Fruit fly (Drosophila melanogaster) whole organism, embryonic: ENCODE results near the gene ND-MNLL.
A peak's percentile ranks its signal among the peaks of the same experiment; 100 is the strongest.

ENCODE experiments used
- ATbp ChIP-seq: fragments of 200-800 bp; sonication (Bioruptor generic); optimal IDR thresholded peaks from 2 replicates; lab custom pipeline; 2017; ENCODE audit warnings: missing biosample characterization, mild to moderate bottlenecking, missing genetic modification characterization, missing genetic modification reagents
- BEAF-32 ChIP-seq: fragments of 200-800 bp; sonication (Bioruptor generic); optimal IDR thresholded peaks from 3 replicates; lab custom pipeline; 2017; ENCODE audit warnings: missing biosample characterization, missing genetic modification characterization, mild to moderate bottlenecking, moderate library complexity, missing genetic modification reagents
- CG10274 ChIP-seq: fragments of 200-800 bp; sonication (Bioruptor generic); optimal IDR thresholded peaks from 3 replicates; lab custom pipeline; 2017; ENCODE audit warnings: missing biosample characterization, mild to moderate bottlenecking, missing genetic modification characterization
- CG10543 ChIP-seq: fragments of 200-800 bp; sonication (Bioruptor generic); optimal IDR thresholded peaks from 3 replicates; lab custom pipeline; 2017; ENCODE audit warnings: missing biosample characterization, mild to moderate bottlenecking, missing genetic modification characterization, moderate library complexity
- CG11695 ChIP-seq: fragments of 200-800 bp; sonication (Bioruptor generic); IDR thresholded peaks from 3 replicates; pipeline ENCODE4 v1.3.6; 2022; ENCODE audit warnings: missing biosample characterization, missing genetic modification characterization
- CG12104 ChIP-seq: fragments of 200-800 bp; sonication (Bioruptor generic); optimal IDR thresholded peaks from 3 replicates; lab custom pipeline; 2016; ENCODE audit warnings: missing biosample characterization, missing genetic modification characterization
- CG12155 ChIP-seq: fragments of 200-800 bp; sonication (Bioruptor generic); optimal IDR thresholded peaks from 3 replicates; lab custom pipeline; 2016; ENCODE audit warnings: missing biosample characterization, missing genetic modification characterization
- CG12236 ChIP-seq: fragments of 200-800 bp; sonication (Bioruptor generic); optimal IDR thresholded peaks from 2 replicates; lab custom pipeline; 2016; ENCODE audit warnings: missing biosample characterization, missing genetic modification characterization
- CG12744 ChIP-seq: fragments of 200-800 bp; sonication (Bioruptor generic); optimal IDR thresholded peaks from 2 replicates; lab custom pipeline; 2016; ENCODE audit warnings: missing biosample characterization, missing genetic modification characterization
- CG13894 ChIP-seq: fragments of 200-800 bp; sonication (Bioruptor generic); optimal IDR thresholded peaks from 3 replicates; lab custom pipeline; 2018; ENCODE audit warnings: missing biosample characterization, mild to moderate bottlenecking, missing genetic modification characterization, moderate library complexity
- CG14014 ChIP-seq: fragments of 200-800 bp; sonication (Bioruptor generic); IDR thresholded peaks from 2 replicates; pipeline ENCODE4 v1.3.6; 2022; ENCODE audit warnings: missing biosample characterization, missing genetic modification characterization
- CG14710 ChIP-seq: fragments of 200-800 bp; sonication (Bioruptor generic); optimal IDR thresholded peaks from 3 replicates; lab custom pipeline; 2019; ENCODE audit warnings: missing biosample characterization, mild to moderate bottlenecking, missing genetic modification characterization, moderate library complexity
- CG1529 ChIP-seq: fragments of 200-800 bp; sonication (Bioruptor generic); optimal IDR thresholded peaks from 3 replicates; lab custom pipeline; 2018; ENCODE audit warnings: missing biosample characterization, missing genetic modification characterization
- CG17328 ChIP-seq: fragments of 200-800 bp; sonication (Bioruptor generic); IDR thresholded peaks from 2 replicates; pipeline ENCODE4 v1.3.6; 2022; ENCODE audit warnings: missing biosample characterization, missing genetic modification characterization
- CG17385 ChIP-seq: fragments of 200-800 bp; sonication (Bioruptor generic); optimal IDR thresholded peaks from 3 replicates; lab custom pipeline; 2018; ENCODE audit warnings: missing biosample characterization, mild to moderate bottlenecking, missing genetic modification characterization
- CG17912 ChIP-seq: fragments of 200-800 bp; sonication (Bioruptor generic); optimal IDR thresholded peaks from 2 replicates; lab custom pipeline; 2018; ENCODE audit warnings: missing biosample characterization, mild to moderate bottlenecking, missing genetic modification characterization
- CG32772 ChIP-seq: fragments of 200-800 bp; sonication (Bioruptor generic); IDR thresholded peaks from 2 replicates; pipeline ENCODE4 v1.3.6; 2022; ENCODE audit warnings: missing biosample characterization, missing genetic modification characterization
- CG33213 ChIP-seq: fragments of 200-800 bp; sonication (Bioruptor generic); optimal IDR thresholded peaks from 3 replicates; lab custom pipeline; 2016; ENCODE audit warnings: missing biosample characterization, missing genetic modification characterization
- CG5180 ChIP-seq: fragments of 200-800 bp; sonication (Bioruptor generic); optimal IDR thresholded peaks from 3 replicates; lab custom pipeline; 2017; ENCODE audit warnings: missing biosample characterization, missing genetic modification characterization, mild to moderate bottlenecking, moderate library complexity, missing genetic modification reagents
- CG5953 ChIP-seq: fragments of 200-800 bp; sonication (Bioruptor generic); IDR thresholded peaks from 2 replicates; pipeline ENCODE4 v1.3.6; 2022; ENCODE audit warnings: missing biosample characterization, missing genetic modification characterization
- CG6175 ChIP-seq: fragments of 200-800 bp; sonication (Bioruptor generic); IDR thresholded peaks from 3 replicates; pipeline ENCODE4 v1.3.6; 2022; ENCODE audit warnings: missing biosample characterization, missing genetic modification characterization
- CG6254 ChIP-seq: fragments of 200-800 bp; sonication (Bioruptor generic); optimal IDR thresholded peaks from 3 replicates; lab custom pipeline; 2017; ENCODE audit warnings: mild to moderate bottlenecking, missing biosample characterization, missing genetic modification reagents, missing genetic modification characterization
- CG7357 ChIP-seq: fragments of 200-800 bp; sonication (Bioruptor generic); IDR thresholded peaks from 3 replicates; pipeline ENCODE4 v1.3.6; 2022; ENCODE audit warnings: missing biosample characterization, missing genetic modification characterization
- CG7839 ChIP-seq: fragments of 200-800 bp; sonication (Bioruptor generic); optimal IDR thresholded peaks from 3 replicates; lab custom pipeline; 2018; ENCODE audit warnings: missing biosample characterization, mild to moderate bottlenecking, missing genetic modification characterization, moderate library complexity
- CG9437 ChIP-seq: fragments of 200-800 bp; sonication (Bioruptor generic); optimal IDR thresholded peaks from 2 replicates; lab custom pipeline; 2018; ENCODE audit warnings: missing biosample characterization, mild to moderate bottlenecking, missing genetic modification characterization
- CG9609 ChIP-seq: fragments of 200-800 bp; sonication (Bioruptor generic); optimal IDR thresholded peaks from 3 replicates; lab custom pipeline; 2016; ENCODE audit warnings: missing biosample characterization, missing genetic modification characterization
- Camta ChIP-seq: fragments of 200-800 bp; sonication (Bioruptor generic); optimal IDR thresholded peaks from 2 replicates; lab custom pipeline; 2016; ENCODE audit warnings: missing biosample characterization, missing genetic modification characterization
- Dip2 ChIP-seq: fragments of 200-800 bp; sonication (Bioruptor generic); IDR thresholded peaks from 2 replicates; pipeline ENCODE4 v1.3.6; 2022; ENCODE audit warnings: missing biosample characterization, missing genetic modification characterization
- GATAe ChIP-seq: fragments of 200-800 bp; sonication (Bioruptor generic); conservative IDR thresholded peaks from 2 replicates; pipeline ENCODE4 v1.3.6; 2022; ENCODE audit warnings: missing biosample characterization, missing genetic modification characterization
- Gsc ChIP-seq: fragments of 200-800 bp; sonication (Bioruptor generic); IDR thresholded peaks from 2 replicates; pipeline ENCODE4 v1.3.6; 2022; ENCODE audit warnings: missing biosample characterization, missing genetic modification characterization
- H2.0 ChIP-seq: fragments of 200-800 bp; sonication (Bioruptor generic); IDR thresholded peaks from 2 replicates; pipeline ENCODE4 v1.3.6; 2022; ENCODE audit warnings: missing biosample characterization, missing genetic modification characterization
- Hsf ChIP-seq: fragments of 200-800 bp; sonication (Bioruptor generic); optimal IDR thresholded peaks from 3 replicates; lab custom pipeline; 2016; ENCODE audit warnings: missing biosample characterization, missing genetic modification characterization
- MESR4 ChIP-seq: fragments of 200-800 bp; sonication (Bioruptor generic); optimal IDR thresholded peaks from 2 replicates; lab custom pipeline; 2018; ENCODE audit warnings: missing biosample characterization, mild to moderate bottlenecking, missing genetic modification characterization, moderate library complexity
- Med ChIP-seq: fragments of 200-800 bp; sonication (Bioruptor generic); peaks from one replicate; lab custom pipeline; 2016; ENCODE audit warnings: missing biosample characterization, missing genetic modification characterization, mild to moderate bottlenecking, inconsistent platforms, moderate library complexity
- Scr ChIP-seq: fragments of 200-800 bp; sonication (Bioruptor generic); IDR thresholded peaks from 2 replicates; pipeline ENCODE4 v1.3.6; 2022; ENCODE audit warnings: missing biosample characterization, missing genetic modification characterization; ENCODE audit not compliant: partially characterized antibody
- Side ChIP-seq: fragments of 200-800 bp; sonication (Bioruptor generic); optimal IDR thresholded peaks from 2 replicates; lab custom pipeline; 2016; ENCODE audit warnings: missing biosample characterization, missing genetic modification characterization
- Trl ChIP-seq, 3 experiments: fragments of >200 bp in 2 of 3; fragments of 200-800 bp in 1 of 3; sonication (Bioruptor generic) in 1 of 3; optimal IDR thresholded peaks; 2 replicates in 1 of 3; 3 replicates in 2 of 3; lab custom pipeline; 2016 to 2017; ENCODE audit warnings: missing biosample characterization in 1 of 3, missing genetic modification characterization in 1 of 3
- crol ChIP-seq: fragments of 200-800 bp; sonication (Bioruptor generic); IDR thresholded peaks from 2 replicates; pipeline ENCODE4 v1.3.6; 2022; ENCODE audit warnings: missing biosample characterization, missing genetic modification characterization
- fd102C ChIP-seq: fragments of 200-800 bp; sonication (Bioruptor generic); optimal IDR thresholded peaks from 2 replicates; lab custom pipeline; 2018; ENCODE audit warnings: missing biosample characterization, mild to moderate bottlenecking, missing genetic modification characterization, moderate library complexity
- hth ChIP-seq: fragments of >200 bp; optimal IDR thresholded peaks from 2 replicates; lab custom pipeline; 2017; ENCODE audit warnings: inconsistent platforms
- insv ChIP-seq, 2 experiments: fragments of 200-800 bp; sonication (Bioruptor generic); optimal IDR thresholded peaks; 3 replicates each; lab custom pipeline; 2016 to 2018; ENCODE audit warnings: missing biosample characterization in 2 of 2, missing genetic modification characterization in 2 of 2
- lbe ChIP-seq: fragments of 200-800 bp; sonication (Bioruptor generic); optimal IDR thresholded peaks from 2 replicates; lab custom pipeline; 2016; ENCODE audit warnings: missing biosample characterization, mild to moderate bottlenecking, missing genetic modification characterization
- mirr ChIP-seq: fragments of 200-800 bp; sonication (Bioruptor generic); optimal IDR thresholded peaks from 3 replicates; lab custom pipeline; 2018; ENCODE audit warnings: missing biosample characterization, mild to moderate bottlenecking, missing genetic modification characterization
- oc ChIP-seq: fragments of 200-800 bp; sonication (Bioruptor generic); optimal IDR thresholded peaks from 2 replicates; lab custom pipeline; 2018; ENCODE audit warnings: missing biosample characterization, mild to moderate bottlenecking, missing genetic modification characterization, moderate library complexity
- phol ChIP-seq: fragments of 200-800 bp; sonication (Bioruptor generic); optimal IDR thresholded peaks from 3 replicates; lab custom pipeline; 2018; ENCODE audit warnings: missing biosample characterization, mild to moderate bottlenecking, missing genetic modification characterization, moderate library complexity
- psq ChIP-seq: fragments of 200-800 bp; sonication (Bioruptor generic); optimal IDR thresholded peaks from 2 replicates; lab custom pipeline; 2017; ENCODE audit warnings: missing biosample characterization, missing genetic modification characterization
- ttk ChIP-seq: fragments of 200-800 bp; sonication (Bioruptor generic); IDR thresholded peaks from 2 replicates; pipeline ENCODE4 v2.1.2; 2022; ENCODE audit warnings: missing biosample characterization, missing genetic modification characterization
- vnd ChIP-seq: fragments of 200-800 bp; sonication (Bioruptor generic); IDR thresholded peaks from 3 replicates; pipeline ENCODE4 v1.3.6; 2022; ENCODE audit warnings: missing biosample characterization, missing genetic modification characterization; ENCODE audit not compliant: partially characterized antibody
- yki ChIP-seq: fragments of >200 bp; optimal IDR thresholded peaks from 3 replicates; lab custom pipeline; 2018

ND-MNLL gene

dm6 chrX:7908239-7909068, 14.9 kb upstream of the ND-MNLL start, which contains the start of the genes dpr14 and spidey (continued):
- TF ChIP-seq crol (GFP tag; lab: Robert Waterston, UW) (peak; percentile 89), Side (peak; percentile 87), CG12744 (GFP tag; lab: Kevin White, UChicago) (peak; percentile 71), CG7839 (peak; percentile 94), psq (GFP tag; lab: Kevin White, UChicago) (peak; percentile 49), CG7357 (peak; percentile 79), MESR4 (peak; percentile 70), Scr (GFP tag; lab: Robert Waterston, UW) (peak; percentile 55), insv (GFP tag; optimal IDR thresholded peaks at IDR 0.05; lab: Kevin White, UChicago) (peak in 1 of 2 experiments; percentile 62), CG5180 (peak; percentile 74), Hsf (GFP tag; lab: Kevin White, UChicago) (peak; percentile 88), H2.0 (GFP tag; lab: Robert Waterston, UW) (peak; percentile 90), Camta (GFP tag; lab: Kevin White, UChicago) (peak; percentile 83), CG5953 (GFP tag; lab: Robert Waterston, UW) (peak; percentile 72), GATAe (peak; percentile 93), ttk (peak; percentile 90), yki (no peak), CG10543 (peak; percentile 95), mirr (peak; percentile 88), fd102C (peak; percentile 37), CG17385 (GFP tag; lab: Kevin White, UChicago) (peak; percentile 89), Dip2 (GFP tag; lab: Robert Waterston, UW) (0 out of 2 replicates have a peak, but pooled peaks have one; percentile 31), CG33213 (GFP tag; lab: Kevin White, UChicago) (peak; percentile 80), Med (peak; percentile 98), CG12104 (GFP tag; lab: Kevin White, UChicago) (peak; percentile 62), BEAF-32 (GFP tag; lab: Kevin White, UChicago) (peak; percentile 50), CG12155 (GFP tag; lab: Kevin White, UChicago) (peak; percentile 84), CG9437 (GFP tag; lab: Kevin White, UChicago) (peak; percentile 76), CG9609 (GFP tag; lab: Kevin White, UChicago) (peak; percentile 84), phol (tag; lab: Kevin White, UChicago) (peak; percentile 86), CG6175 (peak; percentile 80), CG6254 (GFP tag; lab: Kevin White, UChicago) (peak; percentile 79), CG12236 (GFP tag; lab: Kevin White, UChicago) (peak; percentile 72), CG10274 (GFP tag; lab: Kevin White, UChicago) (peak; percentile 69), Gsc (peak; percentile 62), CG14014 (GFP tag; lab: Robert Waterston, UW) (peak; percentile 93), oc (tag; lab: Kevin White, UChicago) (peak; percentile 86), Trl (optimal IDR thresholded peaks at IDR 0.05; lab: Kevin White, UChicago) (peak in 1 of 2 experiments; percentile 19), Trl (GFP tag; optimal IDR thresholded peaks at IDR 0.05; lab: Kevin White, UChicago) (peak; percentile 87), CG17912 (GFP tag; lab: Kevin White, UChicago) (peak; percentile 49), lbe (peak; percentile 71), CG17328 (GFP tag; lab: Robert Waterston, UW) (peak; percentile 85), ATbp (GFP tag; lab: Kevin White, UChicago) (peak; percentile 89), CG1529 (GFP tag; lab: Kevin White, UChicago) (peak; percentile 77), CG32772 (GFP tag; lab: Robert Waterston, UW) (peak; percentile 91), CG14710 (tag; lab: Kevin White, UChicago) (peak; percentile 83), hth (lab: Kevin White, UChicago) (no peak), vnd (GFP tag; lab: Robert Waterston, UW) (no peak; the same call in 2 of the 3 replicates), CG13894 (tag; lab: Kevin White, UChicago) (peak; percentile 93), CG11695 (GFP tag; lab: Robert Waterston, UW) (peak; percentile 90)
